Worm (Caenorhabditis elegans): ENCODE measurements around the gene ZK596.2.

Gene ZK596.2

ce11 chrIV:10935336-10935735, 26.2 kb upstream of the ZK596.2 start (continued):
- peak; percentile 79 to 86 for TF ChIP-seq lin-35 (GFP tag; optimal IDR thresholded peaks at IDR 0.05)
- peak; percentile 77 for TF ChIP-seq blmp-1 (tag; optimal IDR thresholded peaks at IDR 0.05)
- TF ChIP-seq ztf-4 (tag; optimal IDR thresholded peaks at IDR 0.05), result peak; percentile 94
- TF ChIP-seq lsy-2 (tag; optimal IDR thresholded peaks at IDR 0.05), result peak; percentile 89 to 90
- peak; percentile 83 for TF ChIP-seq egl-13 (tag; optimal IDR thresholded peaks at IDR 0.05)
- peak; percentile 76 for TF ChIP-seq irx-1 (tag; optimal IDR thresholded peaks at IDR 0.05)
- peak; percentile 11 for TF ChIP-seq F16B12.6 (tag; optimal IDR thresholded peaks at IDR 0.05)
- TF ChIP-seq snu-23 (GFP tag; optimal IDR thresholded peaks at IDR 0.05), result peak; percentile 96
- peak; percentile 51 for TF ChIP-seq zip-4 (GFP tag; optimal IDR thresholded peaks at IDR 0.05)
- TF ChIP-seq mab-9 (GFP tag; IDR thresholded peaks at IDR 0.05), result no peak
- peak; percentile 60 for TF ChIP-seq C04F5.9 (tag; optimal IDR thresholded peaks at IDR 0.05)
- TF ChIP-seq ama-1 (optimal IDR thresholded peaks at IDR 0.05), result peak; percentile 93
- peak in 1 of 2 experiments; percentile 86 for TF ChIP-seq ztf-11 (tag; optimal IDR thresholded peaks at IDR 0.05)
- no peak for TF ChIP-seq unc-30 (tag; optimal IDR thresholded peaks at IDR 0.05)
- no peak for TF ChIP-seq sptf-1 (tag; optimal IDR thresholded peaks at IDR 0.05)
- TF ChIP-seq C34B4.2 (tag; optimal IDR thresholded peaks at IDR 0.05), result no peak
- peak in 1 of 2 experiments; percentile 44 for TF ChIP-seq egl-27 (tag; optimal IDR thresholded peaks at IDR 0.05)
- TF ChIP-seq hpl-2 (GFP tag; optimal IDR thresholded peaks at IDR 0.05), result peak; percentile 30
- no peak for TF ChIP-seq efl-3 (GFP tag; optimal IDR thresholded peaks at IDR 0.05)
- TF ChIP-seq swsn-7 (tag; optimal IDR thresholded peaks at IDR 0.05), result peak; percentile 93
- TF ChIP-seq zag-1 (tag; optimal IDR thresholded peaks at IDR 0.05), result no peak
- peak; percentile 51 for TF ChIP-seq grh-1 (GFP tag; IDR thresholded peaks at IDR 0.05)
- TF ChIP-seq nhr-11 (tag; optimal IDR thresholded peaks at IDR 0.05), result peak; percentile 90
- TF ChIP-seq nhr-28 (tag; optimal IDR thresholded peaks at IDR 0.05), result no peak
- TF ChIP-seq elt-2 (tag; optimal IDR thresholded peaks at IDR 0.05), result peak; percentile 50
- peak; percentile 88 for TF ChIP-seq lin-39 (tag; optimal IDR thresholded peaks at IDR 0.05)
- no peak for TF ChIP-seq pqm-1 (tag; optimal IDR thresholded peaks at IDR 0.05)
- peak; percentile 77 for TF ChIP-seq fos-1 (tag; optimal IDR thresholded peaks at IDR 0.05)
- peak; percentile 93 for TF ChIP-seq nhr-85 (tag)
- TF ChIP-seq aly-2 (tag; optimal IDR thresholded peaks at IDR 0.05), result peak; percentile 67
- no peak for TF ChIP-seq ces-1 (GFP tag; optimal IDR thresholded peaks at IDR 0.05)
- TF ChIP-seq nhr-47 (tag; optimal IDR thresholded peaks at IDR 0.05), result peak; percentile 93
- peak; percentile 87 for TF ChIP-seq jun-1 (tag; optimal IDR thresholded peaks at IDR 0.05)

- TF ChIP-seq mep-1 (tag; optimal IDR thresholded peaks at IDR 0.05) (no peak), lin-13 (GFP tag; optimal IDR thresholded peaks at IDR 0.05) (no peak), jun-1 (tag; optimal IDR thresholded peaks at IDR 0.05) (no peak), unc-98 (GFP tag; IDR thresholded peaks at IDR 0.05) (no peak), egl-27 (tag; optimal IDR thresholded peaks at IDR 0.05) (no peak), sup-37 (GFP tag; optimal IDR thresholded peaks at IDR 0.05) (no peak)
Measured at ce11 chrIV:10934786-10935185, 25.7 kb upstream of the ZK596.2 start.

ce11 chrIV:10933777-10934546, 24.9 kb upstream of the ZK596.2 start:
- TF ChIP-seq nhr-19 (GFP tag; conservative IDR thresholded peaks at IDR 0.05) (peak; percentile 21; the same call in 1 of the 2 replicates), lin-14 (GFP tag; optimal IDR thresholded peaks at IDR 0.05) (peak; percentile 14), mdl-1 (tag; optimal IDR thresholded peaks at IDR 0.05) (no peak), dpl-1 (GFP tag; optimal IDR thresholded peaks at IDR 0.05) (no peak), nhr-11 (tag; optimal IDR thresholded peaks at IDR 0.05) (no peak), aha-1 (tag; optimal IDR thresholded peaks at IDR 0.05) (no peak), elt-2 (tag; optimal IDR thresholded peaks at IDR 0.05) (peak; percentile 31), hpl-2 (GFP tag; optimal IDR thresholded peaks at IDR 0.05) (no peak), pqm-1 (tag; optimal IDR thresholded peaks at IDR 0.05) (no peak), nhr-47 (tag; optimal IDR thresholded peaks at IDR 0.05) (peak; percentile 34), nhr-77 (tag; optimal IDR thresholded peaks at IDR 0.05) (no peak), ceh-8 (GFP tag; optimal IDR thresholded peaks at IDR 0.05) (no peak), swsn-7 (tag; optimal IDR thresholded peaks at IDR 0.05) (peak; percentile 1), nhr-85 (tag) (peak; percentile 57), rnt-1 (tag; optimal IDR thresholded peaks at IDR 0.05) (peak; percentile 8), fkh-10 (GFP tag; optimal IDR thresholded peaks at IDR 0.05) (no peak), unc-130 (tag; optimal IDR thresholded peaks at IDR 0.05) (no peak), fkh-4 (tag; optimal IDR thresholded peaks at IDR 0.05; ENCODE audit: borderline replicate concordance) (no peak), irx-1 (tag; optimal IDR thresholded peaks at IDR 0.05) (peak; percentile 22), pax-3 (tag; optimal IDR thresholded peaks at IDR 0.05) (no peak), nhr-76 (tag; optimal IDR thresholded peaks at IDR 0.05) (no peak)
